Fruit fly (Drosophila melanogaster) whole organism: ENCODE measurements around the gene B9d2.

Source experiments
- CG8478 ChIP-seq: fragments of >200 bp; optimal IDR thresholded peaks from 2 replicates; lab custom pipeline; 2018; ENCODE audit warnings: inconsistent platforms
- Dll ChIP-seq: fragments of >200 bp; optimal IDR thresholded peaks from 2 replicates; lab custom pipeline; 2017
- EcR ChIP-seq, 2 experiments: fragments of >200 bp; optimal IDR thresholded peaks; 2 replicates each; lab custom pipeline; 2017; ENCODE audit warnings: missing biosample characterization in 2 of 2, missing genetic modification characterization in 2 of 2, missing genetic modification reagents in 2 of 2
- pan ChIP-seq: fragments of >200 bp; optimal IDR thresholded peaks from 2 replicates; lab custom pipeline; 2017
- psq ChIP-seq: fragments of >200 bp; optimal IDR thresholded peaks from 2 replicates; lab custom pipeline; 2017
- usp ChIP-seq: fragments of >200 bp; optimal IDR thresholded peaks from 2 replicates; lab custom pipeline; 2017; ENCODE audit warnings: missing biosample characterization, missing genetic modification characterization, mixed read lengths

B9d2 gene

DNA sequence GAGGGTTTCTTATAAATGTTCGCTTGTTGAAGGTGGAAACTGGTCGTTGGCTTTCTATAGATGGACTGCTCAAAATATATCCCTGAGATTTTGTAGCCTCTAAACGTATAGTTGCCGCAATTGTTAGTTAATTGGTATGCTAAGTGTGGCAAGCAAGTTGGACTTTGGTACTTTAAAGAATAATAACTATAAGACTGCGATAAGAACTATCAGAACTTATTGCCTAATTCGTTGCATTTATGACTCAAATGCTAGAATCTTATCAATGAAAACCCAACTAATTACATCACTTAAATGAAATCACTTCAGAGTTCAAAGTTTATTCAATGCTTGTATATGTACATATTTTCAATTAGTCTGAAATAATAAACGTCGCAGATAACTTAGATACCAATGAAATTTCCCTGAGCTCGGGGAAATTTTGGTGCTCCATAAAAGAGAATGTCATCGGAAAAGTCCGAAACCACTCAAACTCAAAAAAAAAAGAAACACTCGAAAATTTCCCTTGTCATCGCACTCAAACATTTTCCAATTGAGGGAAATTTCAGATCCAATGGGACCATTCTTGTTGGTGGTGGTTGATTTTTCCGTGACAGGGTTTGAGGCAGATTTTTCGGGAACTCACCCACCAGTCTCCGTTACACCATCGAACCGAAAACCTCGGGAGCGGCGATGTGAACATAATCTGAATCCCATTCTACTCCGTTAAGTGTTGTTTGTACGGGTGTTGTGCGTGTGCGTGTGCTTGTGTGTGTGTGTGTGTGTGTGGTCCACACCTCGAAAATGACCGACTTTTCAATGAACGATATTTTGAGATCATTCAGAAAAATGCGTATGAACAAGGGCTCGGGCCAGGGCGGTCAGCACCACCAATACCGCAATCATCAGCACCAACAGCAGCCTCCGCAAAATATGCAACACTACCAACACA lies 39.4 kb downstream of the B9d2 start, which contains the start of gene CG45075:
Gene CG45075 (plus strand): TSS at position 627 of the 931 bp plus-strand sequence.
- no peak for TF ChIP-seq usp
- TF ChIP-seq Dll = no peak
- no peak for TF ChIP-seq psq (lab: Kevin White, UChicago)
- TF ChIP-seq EcR (GFP tag; optimal IDR thresholded peaks at IDR 0.05; lab: Kevin White, UChicago) = no peak
- no peak for TF ChIP-seq CG8478 (lab: Kevin White, UChicago)
- no peak for TF ChIP-seq pan (lab: Kevin White, UChicago)

DNA sequence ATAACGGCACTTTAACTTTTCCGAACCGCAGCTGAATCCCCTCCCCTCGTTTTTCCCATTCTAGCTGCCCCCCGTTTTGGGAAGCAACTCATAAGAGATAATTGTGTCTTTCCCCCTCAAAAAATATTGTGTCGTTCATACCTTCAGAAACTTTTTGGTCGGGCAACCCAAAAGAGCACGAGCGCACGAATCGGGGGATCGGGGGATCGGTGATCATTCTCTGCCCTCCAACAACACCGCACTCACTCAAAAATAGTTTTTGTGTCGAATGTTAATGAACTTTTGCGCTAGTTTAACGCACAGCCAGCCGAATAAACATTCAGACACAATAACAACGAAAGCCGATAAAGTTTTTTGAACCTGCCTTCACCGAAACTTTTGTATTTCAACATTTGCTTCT lies 40.1 kb downstream of the B9d2 start:
- TF ChIP-seq usp (no peak), EcR (GFP tag; optimal IDR thresholded peaks at IDR 0.05; lab: Kevin White, UChicago) (no peak), psq (lab: Kevin White, UChicago) (no peak), pan (lab: Kevin White, UChicago) (no peak), Dll (no peak)

- TF ChIP-seq EcR (GFP tag; optimal IDR thresholded peaks at IDR 0.05; lab: Kevin White, UChicago) (no peak), usp (no peak), psq (lab: Kevin White, UChicago) (no peak), pan (lab: Kevin White, UChicago) (no peak), CG8478 (lab: Kevin White, UChicago) (no peak), Dll (no peak)
Observed at dm6 chr2L:6089604-6090198, 40.8 kb downstream of the B9d2 start.

DNA sequence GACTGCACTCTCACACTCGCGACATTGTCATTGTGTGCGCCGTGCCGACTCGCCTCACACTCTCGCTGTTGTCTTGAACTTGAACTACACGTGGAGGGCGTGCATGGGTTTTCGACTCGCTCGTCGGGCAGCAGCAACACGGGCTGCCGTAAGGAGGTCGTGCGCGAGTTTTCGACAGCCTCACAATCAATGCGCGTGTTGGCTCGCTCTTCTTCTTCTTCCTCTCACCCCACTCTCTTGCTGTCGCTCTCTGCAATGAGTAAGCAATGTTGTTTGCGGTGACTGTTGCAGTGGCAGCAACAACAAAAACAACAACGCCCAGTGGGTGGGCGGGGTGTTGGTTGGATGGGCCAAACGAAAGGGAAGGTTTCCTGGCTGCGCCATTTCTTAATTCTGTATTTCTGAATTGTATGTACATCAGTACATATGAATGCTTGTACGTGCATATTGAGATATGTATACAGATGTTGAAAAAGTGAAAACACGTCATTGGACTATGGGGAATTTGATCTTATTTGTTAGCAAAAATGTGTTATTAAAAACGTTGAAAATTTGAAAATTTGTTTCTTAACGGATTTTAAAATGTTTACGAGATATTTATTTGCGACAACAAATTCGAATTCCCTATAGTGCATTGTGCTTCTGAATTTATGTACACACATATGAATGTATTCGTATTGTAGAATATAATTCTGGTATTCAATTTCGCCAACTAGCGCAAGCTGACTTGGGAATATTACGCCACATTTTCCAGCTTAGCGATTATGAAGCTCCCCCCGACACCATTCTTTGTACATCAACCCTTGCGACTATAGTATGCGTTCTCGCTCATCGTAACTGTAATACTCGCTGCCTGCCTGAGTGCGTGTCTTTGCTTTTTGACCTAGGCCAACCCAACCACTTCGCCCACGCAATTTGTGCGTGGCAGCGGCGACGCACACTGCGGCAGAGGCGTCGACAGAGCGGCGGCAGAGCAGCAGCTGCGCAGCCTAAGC lies 41.8 kb downstream of the B9d2 start:
- TF ChIP-seq pan (lab: Kevin White, UChicago) (no peak), usp (no peak), psq (lab: Kevin White, UChicago) (no peak), Dll (peak; percentile 90), EcR (GFP tag; optimal IDR thresholded peaks at IDR 0.05; lab: Kevin White, UChicago) (peak; percentile 92 to 97), CG8478 (lab: Kevin White, UChicago) (no peak)

- TF ChIP-seq pan (lab: Kevin White, UChicago) (no peak), EcR (GFP tag; optimal IDR thresholded peaks at IDR 0.05; lab: Kevin White, UChicago) (peak in 1 of 2 experiments; percentile 55)
Observed at dm6 chr2L:6087685-6088084, 42.8 kb downstream of the B9d2 start.

dm6 chr2L:6086771-6087170 lies 43.7 kb downstream of the B9d2 start:
- TF ChIP-seq pan (lab: Kevin White, UChicago) = no peak
- no peak for TF ChIP-seq EcR (GFP tag; optimal IDR thresholded peaks at IDR 0.05; lab: Kevin White, UChicago)

DNA sequence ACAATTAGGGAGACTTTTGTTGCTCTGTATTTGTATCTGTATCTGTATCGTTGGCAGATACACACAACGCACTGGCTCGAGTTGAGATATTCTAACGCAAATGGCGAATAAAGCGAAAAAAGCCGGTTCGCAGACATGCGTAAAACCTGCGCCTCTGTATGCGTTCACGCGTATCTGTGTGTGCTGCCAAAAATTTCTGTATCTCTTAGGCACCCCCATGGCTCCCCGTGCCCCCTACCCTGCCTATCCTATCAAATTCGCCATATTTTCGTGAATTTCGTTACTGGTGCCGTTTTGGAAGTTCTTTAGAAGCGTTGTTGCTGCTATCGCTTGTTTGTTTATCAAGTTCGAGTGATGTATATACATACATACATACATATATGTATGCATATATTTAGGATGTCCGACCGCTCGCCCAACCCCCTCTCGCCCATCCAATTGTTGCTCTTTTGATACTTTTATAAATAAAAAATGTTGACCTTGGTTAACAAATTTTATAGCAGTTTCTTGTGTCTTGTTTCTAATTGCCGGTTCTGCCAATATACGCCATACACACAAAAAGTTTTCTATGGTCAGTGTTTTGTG lies 44.6 kb downstream of the B9d2 start:
- TF ChIP-seq pan (lab: Kevin White, UChicago) (no peak), Dll (no peak), EcR (GFP tag; optimal IDR thresholded peaks at IDR 0.05; lab: Kevin White, UChicago) (no peak), usp (no peak), psq (lab: Kevin White, UChicago) (no peak), CG8478 (lab: Kevin White, UChicago) (no peak)

dm6 chr2L:6084694-6085093 lies 45.8 kb downstream of the B9d2 start:
- no peak for TF ChIP-seq psq (lab: Kevin White, UChicago)
- no peak for TF ChIP-seq CG8478 (lab: Kevin White, UChicago)
- no peak for TF ChIP-seq usp
- no peak for TF ChIP-seq Dll
- TF ChIP-seq EcR (GFP tag; optimal IDR thresholded peaks at IDR 0.05; lab: Kevin White, UChicago) = no peak
- TF ChIP-seq pan (lab: Kevin White, UChicago) = no peak

DNA sequence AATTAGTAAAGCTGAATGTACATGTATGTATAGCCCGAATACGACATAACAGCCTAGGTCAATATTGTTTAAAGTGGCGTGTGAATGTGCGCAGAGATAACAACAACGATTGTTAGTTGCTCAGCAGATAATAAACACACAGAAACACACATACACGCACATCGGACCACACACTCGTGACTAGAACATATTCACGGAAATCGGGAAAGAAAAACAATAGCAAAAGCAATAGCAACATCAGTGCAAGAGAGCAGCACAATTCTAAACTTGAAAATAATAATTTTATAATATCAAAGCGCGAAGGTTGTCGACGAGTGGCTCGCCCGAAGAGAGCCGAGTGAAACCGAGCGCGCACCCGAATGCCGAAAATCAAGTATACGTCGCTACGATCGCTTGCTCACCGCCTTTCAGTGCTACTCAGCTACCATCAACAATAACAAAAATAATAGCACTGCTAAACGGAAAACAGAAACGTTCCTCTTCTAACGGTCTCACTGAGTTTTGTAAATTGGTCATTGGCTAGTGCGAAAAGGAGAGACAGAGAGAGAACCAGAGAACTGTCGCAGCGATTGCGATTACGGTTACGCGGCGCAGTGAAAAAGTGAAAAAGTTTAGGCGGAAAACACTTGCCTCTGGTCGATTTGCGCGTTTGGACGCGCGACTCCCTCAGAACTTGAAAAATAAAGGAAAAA lies 47.4 kb downstream of the B9d2 start:
- no peak for TF ChIP-seq CG8478 (lab: Kevin White, UChicago)

DNA sequence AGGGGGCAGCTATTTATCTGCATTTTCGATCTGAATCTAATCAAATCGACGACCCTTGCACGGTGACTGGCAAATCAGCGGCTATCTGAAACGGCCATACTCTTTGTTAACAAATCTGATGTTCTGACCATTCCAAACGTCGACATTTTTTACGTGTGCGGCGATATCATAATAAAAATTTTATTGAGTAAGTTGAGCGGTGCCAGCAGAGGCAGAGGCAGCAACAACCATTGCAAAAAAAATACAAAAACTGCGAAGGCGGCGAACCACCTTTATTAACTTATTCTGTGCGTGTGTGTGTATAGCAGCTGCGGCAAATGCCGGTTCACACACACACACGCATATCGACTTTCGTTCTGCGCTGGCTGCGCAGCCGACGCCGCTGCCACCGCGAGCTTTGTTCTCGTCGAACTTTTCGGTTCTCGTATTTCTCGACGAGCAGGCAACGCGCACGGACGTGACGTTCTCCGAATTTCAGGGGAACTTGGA lies 48.2 kb downstream of the B9d2 start, which contains the start of gene Kr-h1:
Gene Kr-h1 (plus strand): TSS at position 447 of the 489 bp plus-strand sequence.
- TF ChIP-seq usp = no peak
- no peak for TF ChIP-seq CG8478 (lab: Kevin White, UChicago)
- no peak for TF ChIP-seq pan (lab: Kevin White, UChicago)
- no peak for TF ChIP-seq psq (lab: Kevin White, UChicago)
- TF ChIP-seq Dll = no peak
- no peak for TF ChIP-seq EcR (GFP tag; optimal IDR thresholded peaks at IDR 0.05; lab: Kevin White, UChicago)
